Worm (Caenorhabditis elegans): ENCODE data around the gene F40B5.2.
"Not testable (repeated sequence)": the region's sequence is repeated elsewhere in the genome, so short reads cannot be mapped to it uniquely, and the experiment has no call there.

The F40B5.2 gene

ce11 chrX:8367553-8367952 is at the start of gene F40B5.2:
TSS of gene F40B5.2 (plus strand) at chrX:8367853.
- no peak for TF ChIP-seq sem-2 (GFP tag; optimal IDR thresholded peaks at IDR 0.05)
- TF ChIP-seq mep-1 (tag; optimal IDR thresholded peaks at IDR 0.05): no peak
- no peak for TF ChIP-seq ztf-11 (tag; optimal IDR thresholded peaks at IDR 0.05)
- TF ChIP-seq ceh-43 (GFP tag; optimal IDR thresholded peaks at IDR 0.05): no peak
- no peak for TF ChIP-seq unc-39 (tag; optimal IDR thresholded peaks at IDR 0.05)
- no peak for TF ChIP-seq zip-8 (tag; optimal IDR thresholded peaks at IDR 0.05)
- TF ChIP-seq nhr-2 (tag; optimal IDR thresholded peaks at IDR 0.05): no peak
- no peak for TF ChIP-seq nhr-76 (tag; optimal IDR thresholded peaks at IDR 0.05)
- TF ChIP-seq ces-1 (GFP tag; optimal IDR thresholded peaks at IDR 0.05): no peak
- no peak for TF ChIP-seq sptf-1 (tag; optimal IDR thresholded peaks at IDR 0.05)
- no peak for TF ChIP-seq M03D4.4 (tag; optimal IDR thresholded peaks at IDR 0.05)
- no peak for TF ChIP-seq flh-1 (GFP tag; optimal IDR thresholded peaks at IDR 0.05)
- TF ChIP-seq nhr-28 (tag; optimal IDR thresholded peaks at IDR 0.05): no peak
- no peak for TF ChIP-seq lin-13 (tag; optimal IDR thresholded peaks at IDR 0.05)
- no peak for TF ChIP-seq ceh-83 (GFP tag; optimal IDR thresholded peaks at IDR 0.05)
- no peak for TF ChIP-seq ceh-39 (tag; optimal IDR thresholded peaks at IDR 0.05)
- no peak for TF ChIP-seq snpc-4 (tag; optimal IDR thresholded peaks at IDR 0.05)

- TF ChIP-seq bed-3 (GFP tag; optimal IDR thresholded peaks at IDR 0.05) (no peak), sptf-1 (tag; optimal IDR thresholded peaks at IDR 0.05) (no peak), ztf-11 (tag; optimal IDR thresholded peaks at IDR 0.05) (no peak), pha-4 (tag; optimal IDR thresholded peaks at IDR 0.05) (no peak), lin-13 (tag; optimal IDR thresholded peaks at IDR 0.05) (no peak), lsy-2 (tag; optimal IDR thresholded peaks at IDR 0.05) (no peak), elt-1 (tag; optimal IDR thresholded peaks at IDR 0.05; ENCODE audit: borderline replicate concordance, insufficient read depth) (no peak), mep-1 (tag; optimal IDR thresholded peaks at IDR 0.05) (no peak), zip-8 (tag; optimal IDR thresholded peaks at IDR 0.05) (no peak), elt-3 (tag; optimal IDR thresholded peaks at IDR 0.05) (no peak), lin-32 (GFP tag; optimal IDR thresholded peaks at IDR 0.05) (no peak)
Observed at ce11 chrX:8318950-8319349, 48.7 kb upstream of the F40B5.2 start, which contains the start of gene srh-11. TSS of gene srh-11 (minus strand) at chrX:8319050.

- TF ChIP-seq unc-39 (tag; optimal IDR thresholded peaks at IDR 0.05) (no peak), ztf-11 (tag; optimal IDR thresholded peaks at IDR 0.05) (no peak), snpc-4 (tag; optimal IDR thresholded peaks at IDR 0.05) (no peak), pha-4 (tag; optimal IDR thresholded peaks at IDR 0.05) (no peak), ceh-39 (tag; optimal IDR thresholded peaks at IDR 0.05) (no peak), M03D4.4 (tag; optimal IDR thresholded peaks at IDR 0.05) (no peak), ceh-83 (GFP tag; optimal IDR thresholded peaks at IDR 0.05) (no peak), mab-5 (tag; optimal IDR thresholded peaks at IDR 0.05) (no peak), drap-1 (GFP tag; optimal IDR thresholded peaks at IDR 0.05) (no peak)
Observed at ce11 chrX:8320889-8321288, 46.8 kb upstream of the F40B5.2 start, which contains the start of gene pqn-57. TSS of gene pqn-57 (minus strand) at chrX:8320989.

ce11 chrX:8321811-8322210 is 45.8 kb upstream of the F40B5.2 start, which contains the start of gene abu-9:
TSS of gene abu-9 (plus strand) at chrX:8322111.
- TF ChIP-seq ztf-11, cnd-1, elt-3 (tag; optimal IDR thresholded peaks at IDR 0.05): not testable (repeated sequence)

ce11 chrX:8323371-8323770 is 44.3 kb upstream of the F40B5.2 start, which contains the start of gene R09F10.1:
TSS of gene R09F10.1 (plus strand) at chrX:8323592.
- TF ChIP-seq hlh-1 (tag; optimal IDR thresholded peaks at IDR 0.05) (no peak), pha-4 (tag; optimal IDR thresholded peaks at IDR 0.05) (no peak), tbx-8 (GFP tag; optimal IDR thresholded peaks at IDR 0.05) (no peak), lsy-2 (tag; optimal IDR thresholded peaks at IDR 0.05) (no peak), zip-8 (tag; optimal IDR thresholded peaks at IDR 0.05) (no peak), mab-5 (tag; optimal IDR thresholded peaks at IDR 0.05) (no peak), nhr-76 (tag; optimal IDR thresholded peaks at IDR 0.05) (no peak), blmp-1 (tag; optimal IDR thresholded peaks at IDR 0.05) (no peak), flh-1 (GFP tag; optimal IDR thresholded peaks at IDR 0.05) (no peak), ztf-11 (tag; optimal IDR thresholded peaks at IDR 0.05) (no peak), mep-1 (tag; optimal IDR thresholded peaks at IDR 0.05) (no peak), sptf-1 (tag; optimal IDR thresholded peaks at IDR 0.05) (no peak), ceh-43 (GFP tag; optimal IDR thresholded peaks at IDR 0.05) (no peak), unc-39 (tag; optimal IDR thresholded peaks at IDR 0.05) (no peak), sem-2 (GFP tag; optimal IDR thresholded peaks at IDR 0.05) (no peak), snpc-4 (tag; optimal IDR thresholded peaks at IDR 0.05) (no peak), nhr-2 (tag; optimal IDR thresholded peaks at IDR 0.05) (no peak)

All from whole organism, mixed stage, embryonic.